Worm (Caenorhabditis elegans) whole organism, young adult: ENCODE results near the gene casy-1.

Experiments used
- F10E7.11 ChIP-seq: sonication (generic microtip); optimal IDR thresholded peaks from 2 replicates; lab custom pipeline; 2017; ENCODE audit warnings: mild to moderate bottlenecking, missing genetic modification characterization, moderate library complexity, missing compliant biosample characterization
- F39B2.1 ChIP-seq: fragments of 200-800 bp; sonication (Bioruptor generic); IDR thresholded peaks from 2 replicates; pipeline ENCODE4 v1.3.6; 2022; ENCODE audit warnings: missing genetic modification reagents, missing genetic modification characterization, missing compliant biosample characterization
- attf-5 ChIP-seq: fragments of 200-800 bp; sonication (Bioruptor generic); optimal IDR thresholded peaks from 2 replicates; lab custom pipeline; 2018; ENCODE audit warnings: mild to moderate bottlenecking, missing genetic modification characterization, missing compliant biosample characterization
- attf-6 ChIP-seq: fragments of 200-800 bp; sonication (Bioruptor generic); IDR thresholded peaks from 2 replicates; pipeline ENCODE4 v1.3.6; 2022; ENCODE audit warnings: missing genetic modification reagents, missing genetic modification characterization, missing compliant biosample characterization
- ccch-3 ChIP-seq: fragments of 200-800 bp; sonication (Bioruptor generic); optimal IDR thresholded peaks from 2 replicates; lab custom pipeline; 2018; ENCODE audit warnings: mild to moderate bottlenecking, missing genetic modification characterization, missing compliant biosample characterization
- dpff-1 ChIP-seq: sonication (generic microtip); optimal IDR thresholded peaks from 2 replicates; lab custom pipeline; 2017; ENCODE audit warnings: mild to moderate bottlenecking, missing genetic modification characterization, missing compliant biosample characterization
- him-1 ChIP-seq: sonication (generic microtip); optimal IDR thresholded peaks from 2 replicates; lab custom pipeline; 2016; ENCODE audit warnings: missing genotype, missing genetic modification reagents, missing genetic modification characterization, missing compliant biosample characterization
- mcd-1 ChIP-seq: fragments of 200-800 bp; sonication (Bioruptor generic); IDR thresholded peaks from 2 replicates; pipeline ENCODE4 v1.3.6; 2022; ENCODE audit warnings: missing genetic modification reagents, missing genetic modification characterization, missing compliant biosample characterization
- nhr-90 ChIP-seq: sonication (generic microtip); optimal IDR thresholded peaks from 2 replicates; lab custom pipeline; 2016; ENCODE audit warnings: missing genotype, mild to moderate bottlenecking, missing genetic modification characterization, missing compliant biosample characterization

DNA sequence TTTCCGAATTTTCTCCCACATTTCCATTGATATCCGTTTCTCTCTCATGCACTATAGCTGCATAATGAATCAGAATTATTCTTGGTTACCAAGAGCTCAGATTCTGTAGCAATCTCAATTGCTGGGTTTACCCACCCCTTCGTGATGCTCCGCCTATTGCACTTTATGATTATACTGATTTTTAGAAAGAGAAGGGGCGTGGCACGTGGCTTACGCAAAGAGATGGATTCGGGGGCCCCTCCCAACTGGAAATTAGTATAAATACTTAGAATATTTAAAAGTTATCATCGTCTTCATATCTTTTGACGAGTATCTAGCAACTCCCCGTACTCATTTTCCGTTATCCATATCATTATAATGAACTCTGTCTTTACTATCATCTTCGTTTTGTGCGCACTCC, 43.7 kb upstream of the casy-1 start, which contains the start of gene ins-6:
- TF ChIP-seq F10E7.11 (no peak), attf-5 (no peak), F39B2.1 (no peak), attf-6 (GFP tag; lab: Robert Waterston, UW) (no peak), dpff-1 (tag; lab: Kevin White, UChicago) (no peak), nhr-90 (no peak), mcd-1 (GFP tag; lab: Robert Waterston, UW) (no peak), ccch-3 (GFP tag; lab: Kevin White, UChicago) (no peak), him-1 (tag; lab: Kevin White, UChicago) (no peak)
